Fruit fly (Drosophila melanogaster): ENCODE results near the gene CG3457.
A peak's percentile ranks its signal among the peaks of the same experiment; 100 is the strongest.

- TF ChIP-seq fkh (GFP tag; optimal IDR thresholded peaks at IDR 0.05) (peak; percentile 95), CG11762 (GFP tag; optimal IDR thresholded peaks at IDR 0.05; ENCODE audit: insufficient read depth) (peak; percentile 91), fd59A (GFP tag; optimal IDR thresholded peaks at IDR 0.05) (peak; percentile 69)
Measured at dm6 chrX:2222181-2222790, 34.7 kb downstream of the CG3457 start, which contains the start of gene Vinc.

Data from whole organism, prepupa.